Fruit fly (Drosophila melanogaster) S2 (cell line): ENCODE results near the gene CG5966.

Experiments
- CG8478 ChIP-seq: fragments of >200 bp; optimal IDR thresholded peaks from 2 replicates; lab custom pipeline; 2018
- CTCF ChIP-seq, 2 experiments: fragments of >200 bp; optimal IDR thresholded peaks; 2 replicates each; lab custom pipeline; 2018

DNA sequence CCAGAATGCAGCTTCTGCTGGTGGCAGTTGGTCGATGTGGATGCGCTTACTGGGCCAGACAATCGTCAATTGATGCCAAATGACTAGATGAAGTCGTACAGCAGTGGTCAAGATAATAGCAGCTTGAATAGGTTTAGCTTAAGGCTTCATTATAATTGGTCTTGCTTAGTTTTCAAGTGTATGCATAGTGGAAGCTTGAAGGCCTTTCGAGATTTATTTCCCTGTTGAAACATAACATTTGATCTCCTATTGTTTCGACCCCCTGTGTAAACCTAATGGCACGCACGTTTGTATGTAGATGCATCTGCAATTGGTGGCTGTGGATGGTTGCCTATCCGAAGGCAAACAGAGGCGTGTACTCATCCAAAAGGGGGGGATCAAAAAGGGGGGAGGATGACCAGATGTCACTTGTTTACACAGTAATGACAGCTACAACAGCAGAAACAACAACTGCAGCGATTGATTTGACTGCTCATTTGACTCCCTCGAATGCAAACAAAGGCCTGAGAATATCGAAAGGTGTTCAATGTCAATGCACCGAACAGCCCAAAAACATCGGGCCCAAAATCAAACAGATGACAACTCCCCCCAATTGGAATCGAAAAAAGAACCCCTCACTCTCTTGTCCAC lies 20.4 kb upstream of the CG5966 start:
- TF ChIP-seq CG8478 (lab: Kevin White, UChicago) (no peak), CTCF (optimal IDR thresholded peaks at IDR 0.05; lab: Kevin White, UChicago) (no peak)
